Fruit fly (Drosophila melanogaster) whole organism, prepupa: Measurements from ENCODE around the gene HSPBAP1.

ENCODE experiments used
- Blimp-1 ChIP-seq: fragments of 200-800 bp; sonication (Bioruptor generic); optimal IDR thresholded peaks from 3 replicates; lab custom pipeline; 2017; ENCODE audit warnings: missing biosample characterization, missing genetic modification characterization, mild to moderate bottlenecking, moderate library complexity, missing genetic modification reagents
- CG10631 ChIP-seq: fragments of 200-800 bp; sonication (Bioruptor generic); optimal IDR thresholded peaks from 2 replicates; lab custom pipeline; 2016; ENCODE audit warnings: missing biosample characterization, missing genetic modification characterization
- CG11294 ChIP-seq: fragments of 200-800 bp; sonication (Bioruptor generic); IDR thresholded peaks from 2 replicates; pipeline ENCODE4 v1.3.6; 2022; ENCODE audit warnings: missing biosample characterization, missing genetic modification characterization
- CG11902 ChIP-seq: fragments of 200-800 bp; sonication (Bioruptor generic); optimal IDR thresholded peaks from 3 replicates; lab custom pipeline; 2016; ENCODE audit warnings: missing biosample characterization, missing genetic modification characterization
- CG15336 ChIP-seq: fragments of 200-800 bp; sonication (Bioruptor generic); IDR thresholded peaks from 2 replicates; pipeline ENCODE4 v1.3.6; 2022; ENCODE audit warnings: missing biosample characterization, missing genetic modification characterization
- CG1621 ChIP-seq: fragments of 200-800 bp; sonication (Bioruptor generic); optimal IDR thresholded peaks from 3 replicates; lab custom pipeline; 2018; ENCODE audit warnings: missing biosample characterization, mild to moderate bottlenecking, missing genetic modification characterization
- CG16779 ChIP-seq: fragments of 200-800 bp; sonication (Bioruptor generic); optimal IDR thresholded peaks from 3 replicates; lab custom pipeline; 2017; ENCODE audit warnings: missing biosample characterization, mild to moderate bottlenecking, missing genetic modification characterization
- CG31627 ChIP-seq: fragments of 200-800 bp; sonication (Bioruptor generic); optimal IDR thresholded peaks from 3 replicates; lab custom pipeline; 2016; ENCODE audit warnings: missing biosample characterization, missing genetic modification characterization
- CG34406 ChIP-seq: fragments of 200-800 bp; sonication (Bioruptor generic); optimal IDR thresholded peaks from 3 replicates; lab custom pipeline; 2016; ENCODE audit warnings: missing biosample characterization, missing genetic modification characterization
- CG4318 ChIP-seq: fragments of 200-800 bp; sonication (Bioruptor generic); optimal IDR thresholded peaks from 3 replicates; lab custom pipeline; 2017; ENCODE audit warnings: missing biosample characterization, mild to moderate bottlenecking, missing genetic modification characterization
- CG6163 ChIP-seq: fragments of 200-800 bp; sonication (Bioruptor generic); IDR thresholded peaks from 3 replicates; pipeline ENCODE4 v1.3.6; 2022; ENCODE audit warnings: missing biosample characterization, missing genetic modification characterization
- CG6276 ChIP-seq: fragments of 200-800 bp; sonication (Bioruptor generic); optimal IDR thresholded peaks from 2 replicates; lab custom pipeline; 2017; ENCODE audit warnings: missing biosample characterization, mild to moderate bottlenecking, missing genetic modification characterization
- CG6792 ChIP-seq: fragments of 200-800 bp; sonication (Bioruptor generic); optimal IDR thresholded peaks from 3 replicates; lab custom pipeline; 2016; ENCODE audit warnings: missing biosample characterization, missing genetic modification characterization
- CG6808 ChIP-seq: fragments of 200-800 bp; sonication (Bioruptor generic); optimal IDR thresholded peaks from 3 replicates; lab custom pipeline; 2017; ENCODE audit warnings: missing biosample characterization, missing genetic modification characterization, mild to moderate bottlenecking, moderate library complexity, missing genetic modification reagents
- CG6854 ChIP-seq: fragments of 200-800 bp; sonication (Bioruptor generic); optimal IDR thresholded peaks from 2 replicates; lab custom pipeline; 2017; ENCODE audit warnings: missing biosample characterization, mild to moderate bottlenecking, missing genetic modification characterization
- CG7368 ChIP-seq: fragments of 200-800 bp; sonication (Bioruptor generic); optimal IDR thresholded peaks from 3 replicates; lab custom pipeline; 2016; ENCODE audit warnings: missing biosample characterization, missing genetic modification characterization
- CG8319 ChIP-seq: fragments of 200-800 bp; sonication (Bioruptor generic); optimal IDR thresholded peaks from 3 replicates; lab custom pipeline; 2016; ENCODE audit warnings: missing biosample characterization, missing genetic modification characterization
- CG8632 ChIP-seq: fragments of 200-800 bp; sonication (Bioruptor generic); optimal IDR thresholded peaks from 3 replicates; lab custom pipeline; 2016; ENCODE audit warnings: missing biosample characterization, missing genetic modification characterization
- CG9139 ChIP-seq: fragments of 200-800 bp; sonication (Bioruptor generic); optimal IDR thresholded peaks from 3 replicates; lab custom pipeline; 2017; ENCODE audit warnings: missing biosample characterization, mild to moderate bottlenecking, missing genetic modification characterization
- Eip75B ChIP-seq: fragments of 200-800 bp; sonication (Bioruptor generic); optimal IDR thresholded peaks from 3 replicates; lab custom pipeline; 2016; ENCODE audit warnings: missing biosample characterization, missing genetic modification characterization
- Eip78C ChIP-seq: fragments of 200-800 bp; sonication (Bioruptor generic); peaks from one replicate; lab custom pipeline; 2016; ENCODE audit warnings: missing biosample characterization, missing genetic modification characterization
- Eip93F ChIP-seq: fragments of 200-800 bp; sonication (Bioruptor generic); optimal IDR thresholded peaks from 2 replicates; lab custom pipeline; 2016; ENCODE audit warnings: missing biosample characterization, mild to moderate bottlenecking, missing genetic modification characterization
- Ets21C ChIP-seq: fragments of 200-800 bp; sonication (Bioruptor generic); optimal IDR thresholded peaks from 3 replicates; lab custom pipeline; 2016; ENCODE audit warnings: missing biosample characterization, missing genetic modification characterization
- Ets96B ChIP-seq: fragments of 200-800 bp; optimal IDR thresholded peaks from 2 replicates; lab custom pipeline; 2019; ENCODE audit warnings: missing biosample characterization, mild to moderate bottlenecking, missing genetic modification characterization, moderate library complexity
- Gug ChIP-seq: fragments of 200-800 bp; sonication (Bioruptor generic); IDR thresholded peaks from 2 replicates; pipeline ENCODE4 v1.3.6; 2022; ENCODE audit warnings: missing biosample characterization, missing genetic modification characterization
- Hr39 ChIP-seq: fragments of 200-800 bp; sonication (Bioruptor generic); optimal IDR thresholded peaks from 2 replicates; lab custom pipeline; 2016; ENCODE audit warnings: missing biosample characterization, missing genetic modification characterization
- Hr4 ChIP-seq: fragments of 200-800 bp; sonication (Bioruptor generic); optimal IDR thresholded peaks from 3 replicates; lab custom pipeline; 2016; ENCODE audit warnings: missing biosample characterization, missing genetic modification characterization
- Met ChIP-seq: fragments of 200-800 bp; sonication (Bioruptor generic); optimal IDR thresholded peaks from 3 replicates; lab custom pipeline; 2016; ENCODE audit warnings: missing biosample characterization, missing genetic modification characterization
- OdsH ChIP-seq: fragments of 200-800 bp; sonication (Bioruptor generic); optimal IDR thresholded peaks from 3 replicates; lab custom pipeline; 2016; ENCODE audit warnings: missing biosample characterization, missing genetic modification characterization
- Smox ChIP-seq: fragments of 200-800 bp; sonication (Bioruptor generic); optimal IDR thresholded peaks from 3 replicates; lab custom pipeline; 2016; ENCODE audit warnings: missing biosample characterization, missing genetic modification characterization
- Sox14 ChIP-seq: fragments of 200-800 bp; sonication (Bioruptor generic); optimal IDR thresholded peaks from 3 replicates; lab custom pipeline; 2016; ENCODE audit warnings: missing biosample characterization, missing genetic modification characterization
- Sox15 ChIP-seq: fragments of 200-800 bp; sonication (Bioruptor generic); optimal IDR thresholded peaks from 3 replicates; lab custom pipeline; 2016; ENCODE audit warnings: missing biosample characterization, missing genetic modification characterization
- achi ChIP-seq: fragments of 200-800 bp; sonication (Bioruptor generic); optimal IDR thresholded peaks from 3 replicates; lab custom pipeline; 2016; ENCODE audit warnings: missing biosample characterization, missing genetic modification characterization
- acj6 ChIP-seq: fragments of 200-800 bp; sonication (Bioruptor generic); optimal IDR thresholded peaks from 3 replicates; lab custom pipeline; 2016; ENCODE audit warnings: missing biosample characterization, missing genetic modification characterization
- dsx ChIP-seq: fragments of 200-800 bp; optimal IDR thresholded peaks from 3 replicates; lab custom pipeline; 2019; ENCODE audit warnings: missing biosample characterization, mild to moderate bottlenecking, missing genetic modification characterization, moderate library complexity; ENCODE audit not compliant: poor library complexity, severe bottlenecking
- eg ChIP-seq: fragments of 200-800 bp; sonication (Bioruptor generic); IDR thresholded peaks from 3 replicates; pipeline ENCODE4 v1.3.6; 2022; ENCODE audit warnings: missing biosample characterization, missing genetic modification characterization
- esn ChIP-seq: fragments of 200-800 bp; sonication (Bioruptor generic); optimal IDR thresholded peaks from 2 replicates; lab custom pipeline; 2016; ENCODE audit warnings: missing biosample characterization, mild to moderate bottlenecking, missing genetic modification characterization, moderate library complexity
- fd85E ChIP-seq: fragments of 200-800 bp; sonication (Bioruptor generic); optimal IDR thresholded peaks from 3 replicates; lab custom pipeline; 2016; ENCODE audit warnings: missing biosample characterization, missing genetic modification characterization
- fkh ChIP-seq: fragments of 200-800 bp; sonication (Bioruptor generic); optimal IDR thresholded peaks from 3 replicates; lab custom pipeline; 2017; ENCODE audit warnings: missing biosample characterization, mild to moderate bottlenecking, missing genetic modification characterization, moderate library complexity
- net ChIP-seq: fragments of 200-800 bp; sonication (Bioruptor generic); optimal IDR thresholded peaks from 3 replicates; lab custom pipeline; 2016; ENCODE audit warnings: missing biosample characterization, missing genetic modification characterization
- pdm3 ChIP-seq: fragments of 200-800 bp; sonication (Bioruptor generic); optimal IDR thresholded peaks from 3 replicates; lab custom pipeline; 2016; ENCODE audit warnings: missing biosample characterization, missing genetic modification characterization
- ss ChIP-seq, 2 experiments: fragments of 200-800 bp; sonication (Bioruptor generic); optimal IDR thresholded peaks; 2 replicates in 1 of 2; 3 replicates in 1 of 2; lab custom pipeline; 2017 to 2018; ENCODE audit warnings: mild to moderate bottlenecking in 2 of 2, missing biosample characterization in 2 of 2, missing genetic modification characterization in 2 of 2, moderate library complexity in 1 of 2
- svp ChIP-seq: fragments of 200-800 bp; sonication (Bioruptor generic); peaks from one replicate; lab custom pipeline; 2016; ENCODE audit warnings: missing biosample characterization, missing genetic modification characterization
- topi ChIP-seq: fragments of 200-800 bp; sonication (Bioruptor generic); optimal IDR thresholded peaks from 3 replicates; lab custom pipeline; 2016; ENCODE audit warnings: missing biosample characterization, missing genetic modification characterization
- vri ChIP-seq: fragments of 200-800 bp; sonication (Bioruptor generic); optimal IDR thresholded peaks from 3 replicates; lab custom pipeline; 2016; ENCODE audit warnings: missing biosample characterization, mild to moderate bottlenecking, missing genetic modification characterization

The HSPBAP1 gene

dm6 chr3R:27679667-27680066 lies 15.4 kb upstream of the HSPBAP1 start:
- TF ChIP-seq CG34406 (GFP tag; lab: Kevin White, UChicago) (no peak), svp (GFP tag; lab: Kevin White, UChicago) (peak; percentile 89), Eip78C (GFP tag; lab: Kevin White, UChicago) (peak; percentile 47)

- TF ChIP-seq CG6808 (GFP tag; lab: Kevin White, UChicago) (no peak), CG16779 (tag; lab: Kevin White, UChicago) (no peak), Blimp-1 (GFP tag; lab: Kevin White, UChicago) (no peak), vri (no peak), CG10631 (no peak), acj6 (GFP tag; lab: Kevin White, UChicago) (no peak), Met (GFP tag; lab: Kevin White, UChicago) (no peak), CG34406 (GFP tag; lab: Kevin White, UChicago) (no peak), fkh (GFP tag; lab: Kevin White, UChicago) (no peak), CG8319 (GFP tag; lab: Kevin White, UChicago) (no peak), Sox14 (GFP tag; lab: Kevin White, UChicago) (no peak), CG6276 (GFP tag; lab: Kevin White, UChicago) (no peak), Eip78C (GFP tag; lab: Kevin White, UChicago) (no peak), CG11902 (no peak), CG6854 (GFP tag; lab: Kevin White, UChicago) (no peak), dsx (GFP tag; lab: Kevin White, UChicago) (no peak), Eip75B (no peak)
Measured at dm6 chr3R:27681799-27682198, 13.2 kb upstream of the HSPBAP1 start, which contains the start of gene Sce. TSS of gene Sce (minus strand) at chr3R:27682029.

- TF ChIP-seq dsx (GFP tag; lab: Kevin White, UChicago) (peak; percentile 89), CG1621 (tag; lab: Kevin White, UChicago) (peak; percentile 3), ss (GFP tag; optimal IDR thresholded peaks at IDR 0.05; lab: Kevin White, UChicago) (peak in 1 of 2 experiments; percentile 64), CG8319 (GFP tag; lab: Kevin White, UChicago) (no peak)
Measured at dm6 chr3R:27685074-27685473, 10.0 kb upstream of the HSPBAP1 start.

- TF ChIP-seq Ets21C (no peak), Gug (0 out of 2 replicates have a peak, but pooled peaks have one; percentile 13), Hr4 (GFP tag; lab: Kevin White, UChicago) (peak; percentile 22), OdsH (GFP tag; lab: Kevin White, UChicago) (peak; percentile 35), Blimp-1 (GFP tag; lab: Kevin White, UChicago) (no peak), CG6163 (GFP tag; lab: Robert Waterston, UW) (0 out of 3 replicates have a peak, but pooled peaks have one; percentile 10), net (no peak), CG6792 (GFP tag; lab: Kevin White, UChicago) (peak; percentile 28), Eip93F (no peak), CG7368 (GFP tag; lab: Kevin White, UChicago) (no peak), CG11294 (GFP tag; lab: Robert Waterston, UW) (no peak), CG8632 (GFP tag; lab: Kevin White, UChicago) (no peak), Ets96B (tag; lab: Kevin White, UChicago) (peak; percentile 23), Sox14 (GFP tag; lab: Kevin White, UChicago) (peak; percentile 26), Hr39 (GFP tag; lab: Kevin White, UChicago) (peak; percentile 30), dsx (GFP tag; lab: Kevin White, UChicago) (no peak), achi (GFP tag; lab: Kevin White, UChicago) (peak; percentile 15), CG4318 (GFP tag; lab: Kevin White, UChicago) (no peak), svp (GFP tag; lab: Kevin White, UChicago) (peak; percentile 72), Smox (GFP tag; lab: Kevin White, UChicago) (peak; percentile 28), topi (peak; percentile 49), CG9139 (GFP tag; lab: Kevin White, UChicago) (no peak), esn (GFP tag; lab: Kevin White, UChicago) (peak; percentile 67), CG31627 (GFP tag; lab: Kevin White, UChicago) (peak; percentile 17), pdm3 (peak; percentile 51), fd85E (GFP tag; lab: Kevin White, UChicago) (no peak), Eip75B (peak; percentile 42), CG16779 (tag; lab: Kevin White, UChicago) (peak; percentile 13), fkh (GFP tag; lab: Kevin White, UChicago) (no peak), Sox15 (GFP tag; lab: Kevin White, UChicago) (no peak), CG15336 (GFP tag; lab: Robert Waterston, UW) (no peak), eg (GFP tag; lab: Robert Waterston, UW) (no peak), CG8319 (GFP tag; lab: Kevin White, UChicago) (no peak)
Measured at dm6 chr3R:27685539-27686012, 9.5 kb upstream of the HSPBAP1 start, which contains the start of gene CG12880. TSS of gene CG12880 (plus strand) at chr3R:27685962.
